Fruit fly (Drosophila melanogaster) whole organism, embryonic: ENCODE data around the gene arm.
A peak's percentile ranks its signal among the peaks of the same experiment; 100 is the strongest.

Source experiments
- CG11456 ChIP-seq: fragments of 200-800 bp; sonication (Bioruptor generic); IDR thresholded peaks from 3 replicates; pipeline ENCODE4 v1.3.6; 2022; ENCODE audit warnings: missing biosample characterization, missing genetic modification characterization
- CG11560 ChIP-seq: fragments of 200-800 bp; sonication (Bioruptor generic); IDR thresholded peaks from 3 replicates; pipeline ENCODE4 v1.3.6; 2022; ENCODE audit warnings: missing biosample characterization, missing genetic modification characterization
- CG12299 ChIP-seq: fragments of 200-800 bp; sonication (Bioruptor generic); optimal IDR thresholded peaks from 2 replicates; lab custom pipeline; 2018; ENCODE audit warnings: missing biosample characterization, mild to moderate bottlenecking, missing genetic modification characterization
- CG13624 ChIP-seq: fragments of 200-800 bp; sonication (Bioruptor generic); optimal IDR thresholded peaks from 2 replicates; lab custom pipeline; 2016; ENCODE audit warnings: missing biosample characterization, missing genetic modification characterization
- CG15514 ChIP-seq: fragments of 200-800 bp; sonication (Bioruptor generic); optimal IDR thresholded peaks from 3 replicates; lab custom pipeline; 2017; ENCODE audit warnings: missing biosample characterization, missing genetic modification characterization, mild to moderate bottlenecking, moderate library complexity, missing genetic modification reagents
- CG18262 ChIP-seq: fragments of 200-800 bp; optimal IDR thresholded peaks from 3 replicates; lab custom pipeline; 2019; ENCODE audit warnings: missing biosample characterization, mild to moderate bottlenecking, missing genetic modification characterization, moderate library complexity
- CG5953 ChIP-seq: fragments of 200-800 bp; sonication (Bioruptor generic); IDR thresholded peaks from 2 replicates; pipeline ENCODE4 v1.3.6; 2022; ENCODE audit warnings: missing biosample characterization, missing genetic modification characterization
- CG6272 ChIP-seq: fragments of 200-800 bp; sonication (Bioruptor generic); IDR thresholded peaks from 2 replicates; pipeline ENCODE4 v1.3.6; 2022; ENCODE audit warnings: missing biosample characterization, missing genetic modification characterization
- CG7357 ChIP-seq: fragments of 200-800 bp; sonication (Bioruptor generic); IDR thresholded peaks from 3 replicates; pipeline ENCODE4 v1.3.6; 2022; ENCODE audit warnings: missing biosample characterization, missing genetic modification characterization
- CG8089 ChIP-seq: fragments of 200-800 bp; sonication (Bioruptor generic); optimal IDR thresholded peaks from 3 replicates; lab custom pipeline; 2016; ENCODE audit warnings: missing biosample characterization, missing genetic modification characterization
- Dek ChIP-seq: fragments of 200-800 bp; sonication (Bioruptor generic); optimal IDR thresholded peaks from 3 replicates; lab custom pipeline; 2019; ENCODE audit warnings: missing biosample characterization, mild to moderate bottlenecking, missing genetic modification characterization, moderate library complexity
- Eip74EF ChIP-seq, 2 experiments: fragments of 200-800 bp in 1 of 2; fragments of >200 bp in 1 of 2; sonication (Bioruptor generic) in 1 of 2; optimal IDR thresholded peaks; 2 replicates each; lab custom pipeline; 2017 to 2019; ENCODE audit warnings: missing biosample characterization in 2 of 2, missing genetic modification characterization in 2 of 2, mild to moderate bottlenecking in 1 of 2, moderate library complexity in 1 of 2
- HLH54F ChIP-seq: fragments of 200-800 bp; sonication (Bioruptor generic); optimal IDR thresholded peaks from 3 replicates; lab custom pipeline; 2016; ENCODE audit warnings: missing biosample characterization, missing genetic modification characterization
- Hey ChIP-seq: fragments of 200-800 bp; sonication (Bioruptor generic); optimal IDR thresholded peaks from 3 replicates; lab custom pipeline; 2018; ENCODE audit warnings: missing biosample characterization, mild to moderate bottlenecking, missing genetic modification characterization
- HmgZ ChIP-seq: fragments of 200-800 bp; sonication (Bioruptor generic); optimal IDR thresholded peaks from 2 replicates; lab custom pipeline; 2018; ENCODE audit warnings: missing biosample characterization, mild to moderate bottlenecking, missing genetic modification characterization
- Hmx ChIP-seq: fragments of 200-800 bp; sonication (Bioruptor generic); optimal IDR thresholded peaks from 2 replicates; lab custom pipeline; 2016; ENCODE audit warnings: missing biosample characterization, missing genetic modification characterization
- Med ChIP-seq: fragments of 200-800 bp; sonication (Bioruptor generic); peaks from one replicate; lab custom pipeline; 2016; ENCODE audit warnings: missing biosample characterization, missing genetic modification characterization, mild to moderate bottlenecking, inconsistent platforms, moderate library complexity
- Opbp ChIP-seq: fragments of 200-800 bp; sonication (Bioruptor generic); IDR thresholded peaks from 3 replicates; pipeline ENCODE4 v1.3.6; 2022; ENCODE audit warnings: missing biosample characterization, missing genetic modification characterization; ENCODE audit not compliant: partially characterized antibody
- Pdp1 ChIP-seq, 2 experiments: fragments of 200-800 bp; sonication (Bioruptor generic); optimal IDR thresholded peaks; 3 replicates each; lab custom pipeline; 2016; ENCODE audit warnings: missing biosample characterization in 2 of 2, missing genetic modification characterization in 2 of 2, mild to moderate bottlenecking in 1 of 2, moderate library complexity in 1 of 2
- Scr ChIP-seq: fragments of 200-800 bp; sonication (Bioruptor generic); IDR thresholded peaks from 2 replicates; pipeline ENCODE4 v1.3.6; 2022; ENCODE audit warnings: missing biosample characterization, missing genetic modification characterization; ENCODE audit not compliant: partially characterized antibody
- Sox100B ChIP-seq: fragments of 200-800 bp; sonication (Bioruptor generic); optimal IDR thresholded peaks from 3 replicates; lab custom pipeline; 2018; ENCODE audit warnings: missing biosample characterization, mild to moderate bottlenecking, missing genetic modification characterization
- Spps ChIP-seq: fragments of 200-800 bp; sonication (Bioruptor generic); optimal IDR thresholded peaks from 2 replicates; lab custom pipeline; 2018; ENCODE audit warnings: missing biosample characterization, mild to moderate bottlenecking, missing genetic modification characterization
- Sry-β ChIP-seq: fragments of 200-800 bp; sonication (Bioruptor generic); optimal IDR thresholded peaks from 2 replicates; lab custom pipeline; 2018; ENCODE audit warnings: missing biosample characterization, mild to moderate bottlenecking, missing genetic modification characterization, moderate library complexity
- Stat92E ChIP-seq, 3 experiments: fragments of >200 bp in 2 of 3; fragments of 200-800 bp in 1 of 3; sonication (Bioruptor generic) in 1 of 3; optimal IDR thresholded peaks; 2 replicates each; lab custom pipeline; 2017 to 2019; ENCODE audit warnings: missing biosample characterization in 3 of 3, missing genetic modification characterization in 3 of 3, mild to moderate bottlenecking in 1 of 3, moderate library complexity in 1 of 3
- TFAM ChIP-seq: fragments of 200-800 bp; sonication (Bioruptor generic); optimal IDR thresholded peaks from 2 replicates; lab custom pipeline; 2017; ENCODE audit warnings: missing biosample characterization, missing genetic modification characterization, inconsistent platforms
- Xrp1 ChIP-seq: fragments of 200-800 bp; sonication (Bioruptor generic); IDR thresholded peaks from 2 replicates; pipeline ENCODE4 v1.3.6; 2022; ENCODE audit warnings: missing biosample characterization, missing genetic modification characterization
- YL-1 ChIP-seq: fragments of 200-800 bp; sonication (Bioruptor generic); optimal IDR thresholded peaks from 3 replicates; lab custom pipeline; 2017; ENCODE audit warnings: missing biosample characterization, mild to moderate bottlenecking, missing genetic modification characterization
- bcd ChIP-seq: fragments of 200-800 bp; sonication (Bioruptor generic); optimal IDR thresholded peaks from 2 replicates; lab custom pipeline; 2017; ENCODE audit warnings: missing biosample characterization, mild to moderate bottlenecking, missing genetic modification characterization
- da ChIP-seq: fragments of 200-800 bp; sonication (Bioruptor generic); optimal IDR thresholded peaks from 2 replicates; lab custom pipeline; 2016; ENCODE audit warnings: missing biosample characterization, missing genetic modification characterization
- ewg ChIP-seq: fragments of 200-800 bp; sonication (Bioruptor generic); optimal IDR thresholded peaks from 3 replicates; lab custom pipeline; 2017; ENCODE audit warnings: mild to moderate bottlenecking, missing biosample characterization, missing genetic modification reagents, missing genetic modification characterization
- eyg ChIP-seq: fragments of 200-800 bp; sonication (Bioruptor generic); optimal IDR thresholded peaks from 3 replicates; lab custom pipeline; 2016; ENCODE audit warnings: missing biosample characterization, missing genetic modification characterization
- fd96Cb ChIP-seq: fragments of 200-800 bp; sonication (Bioruptor generic); optimal IDR thresholded peaks from 2 replicates; lab custom pipeline; 2018; ENCODE audit warnings: missing biosample characterization, mild to moderate bottlenecking, missing genetic modification characterization, moderate library complexity
- fru ChIP-seq: fragments of >200 bp; optimal IDR thresholded peaks from 2 replicates; lab custom pipeline; 2017
- gro ChIP-seq: fragments of 200-800 bp; sonication (Bioruptor generic); optimal IDR thresholded peaks from 2 replicates; lab custom pipeline; 2016; ENCODE audit warnings: missing biosample characterization, missing genetic modification characterization
- ind ChIP-seq: fragments of 200-800 bp; sonication (Bioruptor generic); optimal IDR thresholded peaks from 3 replicates; lab custom pipeline; 2016; ENCODE audit warnings: missing biosample characterization, missing genetic modification characterization
- insv ChIP-seq, 2 experiments: fragments of 200-800 bp; sonication (Bioruptor generic); optimal IDR thresholded peaks; 3 replicates each; lab custom pipeline; 2016 to 2018; ENCODE audit warnings: missing biosample characterization in 2 of 2, missing genetic modification characterization in 2 of 2
- jumu ChIP-seq: fragments of 200-800 bp; sonication (Bioruptor generic); optimal IDR thresholded peaks from 3 replicates; lab custom pipeline; 2016; ENCODE audit warnings: missing biosample characterization, missing genetic modification characterization
- kni ChIP-seq: fragments of 200-800 bp; sonication (Bioruptor generic); optimal IDR thresholded peaks from 3 replicates; lab custom pipeline; 2017; ENCODE audit warnings: mild to moderate bottlenecking, missing biosample characterization, missing genetic modification reagents, missing genetic modification characterization
- pros ChIP-seq: fragments of 200-800 bp; sonication (Bioruptor generic); optimal IDR thresholded peaks from 3 replicates; lab custom pipeline; 2019; ENCODE audit warnings: missing biosample characterization, mild to moderate bottlenecking, missing genetic modification characterization, moderate library complexity
- pum ChIP-seq: fragments of 200-800 bp; sonication (Bioruptor generic); optimal IDR thresholded peaks from 2 replicates; lab custom pipeline; 2016; ENCODE audit warnings: missing biosample characterization, missing genetic modification characterization
- repo ChIP-seq: fragments of 200-800 bp; sonication (Bioruptor generic); optimal IDR thresholded peaks from 2 replicates; lab custom pipeline; 2016; ENCODE audit warnings: missing biosample characterization, missing genetic modification characterization
- sc ChIP-seq, 3 experiments: fragments of >200 bp in 2 of 3; fragments of 200-800 bp in 1 of 3; sonication (Bioruptor generic) in 1 of 3; optimal IDR thresholded peaks; 2 replicates in 2 of 3; 3 replicates in 1 of 3; lab custom pipeline; 2017; ENCODE audit warnings: mild to moderate bottlenecking in 1 of 3, missing biosample characterization in 1 of 3, missing genetic modification characterization in 1 of 3, missing genetic modification reagents in 1 of 3
- shn ChIP-seq: fragments of 200-800 bp; sonication (Bioruptor generic); optimal IDR thresholded peaks from 3 replicates; lab custom pipeline; 2016; ENCODE audit warnings: missing biosample characterization, missing genetic modification characterization
- slou ChIP-seq: fragments of 200-800 bp; sonication (Bioruptor generic); optimal IDR thresholded peaks from 3 replicates; lab custom pipeline; 2016; ENCODE audit warnings: missing biosample characterization, missing genetic modification characterization
- slp2 ChIP-seq: fragments of 200-800 bp; sonication (Bioruptor generic); optimal IDR thresholded peaks from 2 replicates; lab custom pipeline; 2016; ENCODE audit warnings: missing biosample characterization, missing genetic modification characterization
- sob ChIP-seq: fragments of 200-800 bp; sonication (Bioruptor generic); IDR thresholded peaks from 2 replicates; pipeline ENCODE4 v1.3.6; 2022; ENCODE audit warnings: missing biosample characterization, missing genetic modification characterization
- tgo ChIP-seq: fragments of 200-800 bp; sonication (Bioruptor generic); IDR thresholded peaks from 3 replicates; pipeline ENCODE4 v1.3.6; 2022; ENCODE audit warnings: missing biosample characterization, missing genetic modification characterization
- tna ChIP-seq: fragments of 200-800 bp; sonication (Bioruptor generic); IDR thresholded peaks from 2 replicates; pipeline ENCODE4 v1.3.6; 2022; ENCODE audit warnings: missing biosample characterization, missing genetic modification characterization; ENCODE audit not compliant: partially characterized antibody
- toy ChIP-seq: fragments of 200-800 bp; sonication (Bioruptor generic); IDR thresholded peaks from 2 replicates; pipeline ENCODE4 v1.3.6; 2022; ENCODE audit warnings: missing biosample characterization, missing genetic modification characterization
- zfh2 ChIP-seq: fragments of 200-800 bp; sonication (Bioruptor generic); optimal IDR thresholded peaks from 2 replicates; lab custom pipeline; 2016; ENCODE audit warnings: missing biosample characterization, missing genetic modification characterization

The arm gene

DNA sequence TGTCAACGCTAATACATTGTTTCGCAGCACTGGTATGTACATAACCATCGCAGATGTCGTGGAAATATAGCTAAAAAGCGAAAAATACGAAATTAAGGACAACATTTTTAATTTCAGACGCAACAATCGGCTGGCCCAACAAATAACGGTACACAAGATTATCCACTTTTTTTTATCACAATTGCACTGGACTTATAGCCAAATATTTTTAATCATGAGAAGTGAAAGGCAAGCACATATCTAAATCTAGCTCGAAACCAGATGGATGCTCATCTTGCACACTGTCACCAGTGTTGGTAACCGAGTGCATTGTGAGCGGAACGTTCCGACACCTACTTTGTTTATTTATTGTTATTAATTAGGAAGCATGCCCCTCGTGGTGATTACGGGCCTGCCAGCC, 39.6 kb upstream of the arm start, which contains the start of the genes CG3857 and CG3587 (continued):
- TF ChIP-seq CG11560 (0 out of 3 replicates have a peak, but pooled peaks have one; percentile 37), CG12299 (tag; lab: Kevin White, UChicago) (peak; percentile 32), HLH54F (GFP tag; lab: Kevin White, UChicago) (peak; percentile 80), shn (peak; percentile 91), tgo (GFP tag; lab: Robert Waterston, UW) (peak; percentile 73), insv (GFP tag; optimal IDR thresholded peaks at IDR 0.05; lab: Kevin White, UChicago) (peak in 1 of 2 experiments; percentile 13), Dek (peak; percentile 70), fd96Cb (peak; percentile 47), Hey (tag; lab: Kevin White, UChicago) (peak; percentile 19), ind (GFP tag; lab: Kevin White, UChicago) (peak; percentile 73), zfh2 (peak; percentile 92), CG15514 (peak; percentile 82), repo (peak; percentile 64), sob (GFP tag; lab: Robert Waterston, UW) (peak; percentile 81), slp2 (GFP tag; lab: Kevin White, UChicago) (peak; percentile 66), Scr (GFP tag; lab: Robert Waterston, UW) (peak; percentile 33), fru (no peak), HmgZ (tag; lab: Kevin White, UChicago) (peak; percentile 78), YL-1 (GFP tag; lab: Kevin White, UChicago) (peak; percentile 65), Sox100B (peak; percentile 61), CG8089 (GFP tag; lab: Kevin White, UChicago) (peak; percentile 76), pros (GFP tag; lab: Kevin White, UChicago) (no peak), da (GFP tag; lab: Kevin White, UChicago) (peak; percentile 59), CG5953 (GFP tag; lab: Robert Waterston, UW) (0 out of 2 replicates have a peak, but pooled peaks have one; percentile 25), kni (peak; percentile 31), pum (GFP tag; lab: Kevin White, UChicago) (peak; percentile 66), Stat92E (GFP tag; optimal IDR thresholded peaks at IDR 0.05; lab: Kevin White, UChicago) (no peak), Med (peak; percentile 97), jumu (peak; percentile 62), gro (GFP tag; lab: Kevin White, UChicago) (peak; percentile 81), CG18262 (tag; lab: Kevin White, UChicago) (peak; percentile 71), Pdp1 (GFP tag; optimal IDR thresholded peaks at IDR 0.05; lab: Kevin White, UChicago) (peak; percentile 79 to 92), CG7357 (peak; percentile 67), Xrp1 (GFP tag; lab: Robert Waterston, UW) (peak; percentile 77), toy (GFP tag; lab: Robert Waterston, UW) (no peak), CG11456 (GFP tag; lab: Robert Waterston, UW) (peak; percentile 73; the same call in 2 of the 3 replicates), tna (no peak), CG13624 (GFP tag; lab: Kevin White, UChicago) (peak; percentile 90), Eip74EF (GFP tag; optimal IDR thresholded peaks at IDR 0.05; lab: Kevin White, UChicago) (no peak), Opbp (GFP tag; lab: Robert Waterston, UW) (no peak), TFAM (GFP tag; lab: Kevin White, UChicago) (no peak), ewg (peak; percentile 50), bcd (GFP tag; lab: Kevin White, UChicago) (peak; percentile 69), Sry-β (GFP tag; lab: Kevin White, UChicago) (peak; percentile 99), Hmx (GFP tag; lab: Kevin White, UChicago) (peak; percentile 33), slou (GFP tag; lab: Kevin White, UChicago) (peak; percentile 57), eyg (GFP tag; lab: Kevin White, UChicago) (peak; percentile 67), CG6272 (GFP tag; lab: Robert Waterston, UW) (peak; percentile 71), sc (optimal IDR thresholded peaks at IDR 0.05; lab: Kevin White, UChicago) (no peak), sc (GFP tag; optimal IDR thresholded peaks at IDR 0.05; lab: Kevin White, UChicago) (peak; percentile 29), Spps (tag; lab: Kevin White, UChicago) (no peak)
